Worm (Caenorhabditis elegans) whole organism, dauer: ENCODE results near the gene otpl-4.
"Not testable (repeated sequence)": the region's sequence is repeated elsewhere in the genome, so short reads cannot be mapped to it uniquely, and the experiment has no call there.

ENCODE experiments used
- unc-62 ChIP-seq: sonication (generic microtip); optimal IDR thresholded peaks from 2 replicates; lab custom pipeline; 2017; ENCODE audit warnings: missing biosample characterization, missing genetic modification reagents, missing genetic modification characterization

otpl-4 gene

ce11 chrV:8534534-8535283, 2.4 kb upstream of the otpl-4 start, which contains the start of the genes his-6 and his-5:
his-6 (minus strand) TSS chrV:8534977.
his-5 (plus strand) TSS chrV:8535214.
- not testable (repeated sequence) for TF ChIP-seq unc-62

- TF ChIP-seq unc-62, result no peak
These were observed 918 bp upstream of the otpl-4 start, which contains the start of gene his-39 for ce11 chrV:8536213-8536612. his-39 (plus strand) TSS chrV:8536513.

ce11 chrV:8545531-8546224, 8.5 kb downstream of the otpl-4 start, which contains the start of the genes slc-17.8 and asns-1:
slc-17.8 (minus strand) TSS chrV:8545581.
asns-1 (plus strand) TSS chrV:8546174.
- TF ChIP-seq unc-62, result no peak

- TF ChIP-seq unc-62, result no peak
These were observed 11.9 kb downstream of the otpl-4 start, which contains the start of gene stdh-4 for ce11 chrV:8548989-8549388. stdh-4 (plus strand) TSS chrV:8549289.

- no peak for TF ChIP-seq unc-62
These were observed 15.3 kb downstream of the otpl-4 start, which contains the start of gene acr-15 for ce11 chrV:8552460-8552859. acr-15 (plus strand) TSS chrV:8552695.

- TF ChIP-seq unc-62, result no peak
These were observed 18.8 kb downstream of the otpl-4 start for ce11 chrV:8555955-8556354.

- TF ChIP-seq unc-62, result no peak
These were observed 23.8 kb downstream of the otpl-4 start, which contains the start of gene acr-16 for ce11 chrV:8560916-8561315. acr-16 (plus strand) TSS chrV:8561216.

- no peak for TF ChIP-seq unc-62
These were observed 27.9 kb downstream of the otpl-4 start, which contains the start of gene F25G6.8 for ce11 chrV:8565075-8565474. F25G6.8 (minus strand) TSS chrV:8565175.

- TF ChIP-seq unc-62, result no peak
These were observed 32.0 kb downstream of the otpl-4 start for ce11 chrV:8569172-8569571.

- TF ChIP-seq unc-62, result no peak
These were observed 32.8 kb downstream of the otpl-4 start, which contains the start of the genes F25G6.9 and symk-1 for ce11 chrV:8569841-8570361. F25G6.9 (minus strand) TSS chrV:8570000. symk-1 (plus strand) TSS chrV:8570311.

- TF ChIP-seq unc-62, result not testable (repeated sequence)
These were observed 37.6 kb downstream of the otpl-4 start, which contains the start of gene F25G6.1 for ce11 chrV:8574762-8575161. F25G6.1 (plus strand) TSS chrV:8575062.

ce11 chrV:8580961-8581360, 43.8 kb downstream of the otpl-4 start, which contains the start of gene C10B5.1:
C10B5.1 (plus strand) TSS chrV:8581261.
- TF ChIP-seq unc-62, result no peak

- TF ChIP-seq unc-62, result no peak
These were observed 49.3 kb downstream of the otpl-4 start for ce11 chrV:8586472-8586871.

- no peak for TF ChIP-seq unc-62
These were observed 49.8 kb downstream of the otpl-4 start for ce11 chrV:8586920-8587319.

ce11 chrV:8588079-8588478, 50.9 kb downstream of the otpl-4 start, which contains the start of gene C10B5.3:
C10B5.3 (minus strand) TSS chrV:8588179.
- TF ChIP-seq unc-62, result no peak
